Worm (Caenorhabditis elegans): ENCODE data around the gene lec-6.

The lec-6 gene

DNA sequence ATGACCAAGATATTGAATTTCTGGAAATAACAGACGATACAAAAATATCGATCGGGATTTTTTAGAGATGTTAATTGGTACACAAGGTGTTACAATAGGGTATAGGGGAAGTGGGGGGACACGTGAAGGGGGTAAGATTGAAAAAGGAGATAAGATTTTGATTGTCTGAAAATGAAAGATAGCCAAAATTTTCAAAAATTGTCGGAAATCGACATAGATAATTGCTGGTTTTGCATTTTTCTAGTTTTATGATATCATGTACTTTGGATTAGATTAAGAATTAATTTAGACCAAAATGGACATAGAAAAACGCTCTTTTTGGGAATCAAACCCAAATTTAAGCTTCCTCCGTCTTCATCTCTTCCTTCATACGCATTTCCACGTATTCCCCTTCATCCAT is 27.7 kb upstream of the lec-6 start, which contains the start of gene T19C3.5:
Gene T19C3.5 (minus strand): TSS at position 101 of the 400 bp plus-strand sequence.
- TF ChIP-seq D2030.7 (GFP tag; IDR thresholded peaks at IDR 0.05) (no peak), cebp-2 (GFP tag; IDR thresholded peaks at IDR 0.05) (no peak), dpff-1 (tag; optimal IDR thresholded peaks at IDR 0.05) (no peak), ztf-3 (GFP tag; optimal IDR thresholded peaks at IDR 0.05) (no peak), zfh-2 (GFP tag; conservative IDR thresholded peaks at IDR 0.05) (no peak), ets-4 (GFP tag; optimal IDR thresholded peaks at IDR 0.05) (no peak), T07F8.4 (tag; optimal IDR thresholded peaks at IDR 0.05) (no peak)

DNA sequence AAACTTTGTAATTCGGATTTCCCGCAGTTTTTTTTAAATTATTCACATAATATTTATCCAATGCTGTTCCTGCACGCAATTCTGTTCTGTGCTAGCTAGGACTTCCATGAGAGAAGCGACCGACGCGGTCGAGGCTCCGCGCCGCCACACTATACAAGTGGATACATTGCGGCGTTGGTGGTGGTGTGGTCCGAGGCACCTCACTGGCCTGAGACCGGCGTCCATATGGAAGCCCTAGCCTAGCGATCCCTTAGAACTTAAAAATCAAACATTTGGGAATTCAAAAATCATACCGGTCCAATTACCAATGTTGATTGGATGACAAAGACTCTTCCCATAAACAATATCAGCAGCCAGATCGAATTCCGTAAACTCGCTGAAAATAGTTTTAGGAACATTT is 25.9 kb upstream of the lec-6 start:
- no peak for TF ChIP-seq bed-2 (GFP tag; IDR thresholded peaks at IDR 0.05)
- no peak for TF ChIP-seq aptf-2 (GFP tag; conservative IDR thresholded peaks at IDR 0.05)
- no peak for TF ChIP-seq F22D6.2 (tag; optimal IDR thresholded peaks at IDR 0.05)
- TF ChIP-seq tlf-1 (GFP tag; optimal IDR thresholded peaks at IDR 0.05) = no peak
- no peak for TF ChIP-seq B0336.3 (GFP tag; IDR thresholded peaks at IDR 0.05)
- no peak for TF ChIP-seq F49E8.2 (tag; optimal IDR thresholded peaks at IDR 0.05; ENCODE audit: insufficient read depth)
- no peak for TF ChIP-seq hmg-1.2 (GFP tag; IDR thresholded peaks at IDR 0.05)
- TF ChIP-seq madf-10 (tag; optimal IDR thresholded peaks at IDR 0.05) = no peak
- TF ChIP-seq F33H1.4 (GFP tag; IDR thresholded peaks at IDR 0.05) = no peak
- TF ChIP-seq Y53F4B.3 (GFP tag; IDR thresholded peaks at IDR 0.05) = no peak
- TF ChIP-seq nhr-120 (GFP tag; IDR thresholded peaks at IDR 0.05) = no peak

ce11 chrIII:623754-624153 is 23.6 kb upstream of the lec-6 start:
- TF ChIP-seq ztf-18 (tag; optimal IDR thresholded peaks at IDR 0.05) (peak; percentile 74), F52B5.7 (tag; optimal IDR thresholded peaks at IDR 0.05) (no peak), unc-62 (GFP tag; optimal IDR thresholded peaks at IDR 0.05) (peak; percentile 57), Y53G8AR.9 (GFP tag; conservative IDR thresholded peaks at IDR 0.05) (peak; percentile 53; the same call in 1 of the 2 replicates), B0336.3 (GFP tag; IDR thresholded peaks at IDR 0.05) (peak; percentile 80), F33H1.4 (GFP tag; IDR thresholded peaks at IDR 0.05) (no peak), ekl-4 (GFP tag; IDR thresholded peaks at IDR 0.05) (peak; percentile 60), nfya-2 (GFP tag; IDR thresholded peaks at IDR 0.05) (no peak), K11D2.4 (GFP tag; IDR thresholded peaks at IDR 0.05) (peak; percentile 77; the same call in 1 of the 2 replicates), hmg-20 (GFP tag; IDR thresholded peaks at IDR 0.05) (peak; percentile 52; the same call in 1 of the 2 replicates), madf-10 (tag; optimal IDR thresholded peaks at IDR 0.05) (peak; percentile 88), him-1 (tag; optimal IDR thresholded peaks at IDR 0.05) (no peak), sdz-38 (tag; optimal IDR thresholded peaks at IDR 0.05) (no peak), let-607 (tag; optimal IDR thresholded peaks at IDR 0.05) (peak; percentile 70 to 76), madf-6 (GFP tag; IDR thresholded peaks at IDR 0.05) (no peak), let-526 (GFP tag; IDR thresholded peaks at IDR 0.05) (no peak), rpc-1 (optimal IDR thresholded peaks at IDR 0.05) (no peak), rpc-1 (tag; optimal IDR thresholded peaks at IDR 0.05) (no peak), ztf-26 (tag; optimal IDR thresholded peaks at IDR 0.05) (no peak), pha-4 (tag; optimal IDR thresholded peaks at IDR 0.05) (peak; percentile 90), zfh-2 (GFP tag; conservative IDR thresholded peaks at IDR 0.05) (peak; percentile 97), gei-17 (GFP tag; optimal IDR thresholded peaks at IDR 0.05) (peak; percentile 42), F22D6.2 (tag; optimal IDR thresholded peaks at IDR 0.05) (peak; percentile 20), ets-4 (GFP tag; optimal IDR thresholded peaks at IDR 0.05) (peak; percentile 64), ztf-22 (GFP tag; optimal IDR thresholded peaks at IDR 0.05) (peak; percentile 82), nhr-80 (tag; optimal IDR thresholded peaks at IDR 0.05) (peak; percentile 99), tlf-1 (GFP tag; optimal IDR thresholded peaks at IDR 0.05) (peak; percentile 67), dox-1 (GFP tag; IDR thresholded peaks at IDR 0.05) (peak; percentile 86), lin-54 (GFP tag; optimal IDR thresholded peaks at IDR 0.05) (peak; percentile 53), aptf-2 (GFP tag; conservative IDR thresholded peaks at IDR 0.05) (no peak), B0019.2 (GFP tag; conservative IDR thresholded peaks at IDR 0.05) (no peak), lin-40 (tag; optimal IDR thresholded peaks at IDR 0.05) (peak; percentile 84), atf-7 (tag; optimal IDR thresholded peaks at IDR 0.05) (peak; percentile 62), ceh-40 (GFP tag; IDR thresholded peaks at IDR 0.05) (no peak), athp-1 (tag; optimal IDR thresholded peaks at IDR 0.05) (peak; percentile 44), C06A6.2 (GFP tag; conservative IDR thresholded peaks at IDR 0.05) (peak; percentile 39; the same call in 1 of the 2 replicates), bed-2 (GFP tag; IDR thresholded peaks at IDR 0.05) (no peak)
